Worm (Caenorhabditis elegans): ENCODE data around the gene ifas-2.

DNA sequence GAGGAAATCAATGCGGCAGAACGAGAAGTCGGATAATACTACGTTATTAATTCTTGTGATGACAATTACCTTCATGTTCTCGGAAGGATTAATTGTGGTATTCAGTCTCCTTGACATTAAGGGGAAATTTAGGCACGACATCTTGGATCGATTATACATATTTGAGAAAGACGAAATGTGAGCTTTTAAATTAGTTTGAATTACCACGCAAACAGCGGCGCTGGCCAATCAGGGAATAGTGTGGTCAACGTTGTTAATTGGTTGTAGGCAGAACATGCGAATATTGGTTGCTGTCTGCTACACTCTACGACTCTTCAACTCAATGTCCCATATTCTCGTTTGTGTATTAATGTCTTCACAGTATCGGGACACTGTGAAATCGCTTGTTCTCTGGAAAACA is 13.7 kb downstream of the ifas-2 start, which contains the start of gene F49A5.10:
- no peak for TF ChIP-seq ztf-4 (tag; optimal IDR thresholded peaks at IDR 0.05)
- TF ChIP-seq sox-4 (tag; optimal IDR thresholded peaks at IDR 0.05): no peak
- no peak for TF ChIP-seq lin-35 (GFP tag; optimal IDR thresholded peaks at IDR 0.05)
- TF ChIP-seq nhr-77 (tag; optimal IDR thresholded peaks at IDR 0.05): no peak
- no peak for TF ChIP-seq skn-1 (tag; optimal IDR thresholded peaks at IDR 0.05)
- TF ChIP-seq aly-2 (tag; optimal IDR thresholded peaks at IDR 0.05): no peak
- no peak for TF ChIP-seq fos-1 (tag; optimal IDR thresholded peaks at IDR 0.05)
- TF ChIP-seq mep-1 (tag; optimal IDR thresholded peaks at IDR 0.05): no peak

All from whole organism, L1 larva.